Fruit fly (Drosophila melanogaster) whole organism, embryonic: ENCODE measurements around the gene RhoGAPp190.

Experiments used
- Aef1 ChIP-seq: fragments of 200-800 bp; sonication (Bioruptor generic); IDR thresholded peaks from 3 replicates; pipeline ENCODE4 v1.3.6; 2022; ENCODE audit warnings: missing biosample characterization, missing genetic modification characterization
- CG10267 ChIP-seq: fragments of 200-800 bp; sonication (Bioruptor generic); optimal IDR thresholded peaks from 2 replicates; lab custom pipeline; 2018; ENCODE audit warnings: missing biosample characterization, mild to moderate bottlenecking, missing genetic modification characterization, moderate library complexity
- CG12236 ChIP-seq: fragments of 200-800 bp; sonication (Bioruptor generic); optimal IDR thresholded peaks from 2 replicates; lab custom pipeline; 2016; ENCODE audit warnings: missing biosample characterization, missing genetic modification characterization
- CG13287 ChIP-seq: fragments of 200-800 bp; sonication (Bioruptor generic); IDR thresholded peaks from 2 replicates; pipeline ENCODE4 v1.3.6; 2022; ENCODE audit warnings: missing biosample characterization, missing genetic modification characterization; ENCODE audit not compliant: partially characterized antibody
- CG13894 ChIP-seq: fragments of 200-800 bp; sonication (Bioruptor generic); optimal IDR thresholded peaks from 3 replicates; lab custom pipeline; 2018; ENCODE audit warnings: missing biosample characterization, mild to moderate bottlenecking, missing genetic modification characterization, moderate library complexity
- CG14710 ChIP-seq: fragments of 200-800 bp; sonication (Bioruptor generic); optimal IDR thresholded peaks from 3 replicates; lab custom pipeline; 2019; ENCODE audit warnings: missing biosample characterization, mild to moderate bottlenecking, missing genetic modification characterization, moderate library complexity
- CG14860 ChIP-seq: fragments of 200-800 bp; sonication (Bioruptor generic); IDR thresholded peaks from 3 replicates; pipeline ENCODE4 v1.3.6; 2022; ENCODE audit warnings: missing biosample characterization, missing genetic modification characterization; ENCODE audit not compliant: partially characterized antibody
- CG15514 ChIP-seq: fragments of 200-800 bp; sonication (Bioruptor generic); optimal IDR thresholded peaks from 3 replicates; lab custom pipeline; 2017; ENCODE audit warnings: missing biosample characterization, missing genetic modification characterization, mild to moderate bottlenecking, moderate library complexity, missing genetic modification reagents
- CG16813 ChIP-seq: fragments of 200-800 bp; sonication (Bioruptor generic); IDR thresholded peaks from 3 replicates; pipeline ENCODE4 v1.3.6; 2022; ENCODE audit warnings: missing biosample characterization, missing genetic modification characterization; ENCODE audit not compliant: partially characterized antibody
- CG17361 ChIP-seq: fragments of 200-800 bp; sonication (Bioruptor generic); IDR thresholded peaks from 3 replicates; pipeline ENCODE4 v1.3.6; 2022; ENCODE audit warnings: missing biosample characterization, missing genetic modification characterization
- CG17829 ChIP-seq: fragments of 200-800 bp; optimal IDR thresholded peaks from 2 replicates; lab custom pipeline; 2019; ENCODE audit warnings: missing biosample characterization, mild to moderate bottlenecking, missing genetic modification characterization, moderate library complexity
- CG2120 ChIP-seq: fragments of 200-800 bp; sonication (Bioruptor generic); optimal IDR thresholded peaks from 3 replicates; lab custom pipeline; 2016; ENCODE audit warnings: missing biosample characterization, missing genetic modification characterization
- CG4854 ChIP-seq: fragments of 200-800 bp; sonication (Bioruptor generic); optimal IDR thresholded peaks from 2 replicates; lab custom pipeline; 2016; ENCODE audit warnings: missing biosample characterization, missing genetic modification characterization, inconsistent platforms
- CG6765 ChIP-seq: fragments of 200-800 bp; sonication (Bioruptor generic); optimal IDR thresholded peaks from 3 replicates; lab custom pipeline; 2017; ENCODE audit warnings: missing biosample characterization, mild to moderate bottlenecking, missing genetic modification characterization
- CG8290 ChIP-seq, 3 experiments: fragments of 200-800 bp; sonication (Bioruptor generic); optimal IDR thresholded peaks; 2 replicates each; lab custom pipeline; 2016 to 2019; ENCODE audit warnings: missing biosample characterization in 3 of 3, missing genetic modification characterization in 3 of 3, mild to moderate bottlenecking in 2 of 3, moderate library complexity in 1 of 3
- CG8924 ChIP-seq: fragments of 200-800 bp; optimal IDR thresholded peaks from 3 replicates; lab custom pipeline; 2019; ENCODE audit warnings: missing biosample characterization, mild to moderate bottlenecking, missing genetic modification characterization, moderate library complexity
- Dll ChIP-seq: fragments of 200-800 bp; sonication (Bioruptor generic); IDR thresholded peaks from 4 replicates; pipeline ENCODE4 v1.3.6; 2022; ENCODE audit warnings: missing biosample characterization, missing genetic modification characterization; ENCODE audit not compliant: partially characterized antibody
- Doc3 ChIP-seq: fragments of 200-800 bp; sonication (Bioruptor generic); IDR thresholded peaks from 3 replicates; pipeline ENCODE4 v1.3.6; 2022; ENCODE audit warnings: missing biosample characterization, missing genetic modification characterization; ENCODE audit not compliant: partially characterized antibody
- Dp ChIP-seq: fragments of 200-800 bp; sonication (Bioruptor generic); optimal IDR thresholded peaks from 2 replicates; lab custom pipeline; 2018; ENCODE audit warnings: missing biosample characterization, mild to moderate bottlenecking, missing genetic modification characterization, moderate library complexity
- Dref ChIP-seq: fragments of 200-800 bp; sonication (Bioruptor generic); IDR thresholded peaks from 2 replicates; pipeline ENCODE4 v1.3.6; 2022; ENCODE audit warnings: missing biosample characterization, missing genetic modification characterization
- Eip74EF ChIP-seq, 2 experiments: fragments of 200-800 bp in 1 of 2; fragments of >200 bp in 1 of 2; sonication (Bioruptor generic) in 1 of 2; optimal IDR thresholded peaks; 2 replicates each; lab custom pipeline; 2017 to 2019; ENCODE audit warnings: missing biosample characterization in 2 of 2, missing genetic modification characterization in 2 of 2, mild to moderate bottlenecking in 1 of 2, moderate library complexity in 1 of 2
- Med ChIP-seq: fragments of 200-800 bp; sonication (Bioruptor generic); peaks from one replicate; lab custom pipeline; 2016; ENCODE audit warnings: missing biosample characterization, missing genetic modification characterization, mild to moderate bottlenecking, inconsistent platforms, moderate library complexity
- NC2α ChIP-seq: fragments of 200-800 bp; sonication (Bioruptor generic); optimal IDR thresholded peaks from 2 replicates; lab custom pipeline; 2016; ENCODE audit warnings: missing biosample characterization, missing genetic modification characterization
- Opbp ChIP-seq: fragments of 200-800 bp; sonication (Bioruptor generic); IDR thresholded peaks from 3 replicates; pipeline ENCODE4 v1.3.6; 2022; ENCODE audit warnings: missing biosample characterization, missing genetic modification characterization; ENCODE audit not compliant: partially characterized antibody
- PHDP ChIP-seq: fragments of 200-800 bp; sonication (Bioruptor generic); optimal IDR thresholded peaks from 3 replicates; lab custom pipeline; 2018; ENCODE audit warnings: missing biosample characterization, mild to moderate bottlenecking, missing genetic modification characterization, moderate library complexity
- Rfx ChIP-seq: fragments of 200-800 bp; sonication (Bioruptor generic); IDR thresholded peaks from 2 replicates; pipeline ENCODE4 v1.3.6; 2022; ENCODE audit warnings: missing biosample characterization, missing genetic modification characterization
- Sry-δ ChIP-seq: fragments of 200-800 bp; sonication (Bioruptor generic); optimal IDR thresholded peaks from 2 replicates; lab custom pipeline; 2016; ENCODE audit warnings: missing biosample characterization, missing genetic modification characterization
- Tbp ChIP-seq: fragments of >200 bp; optimal IDR thresholded peaks from 2 replicates; lab custom pipeline; 2018; ENCODE audit warnings: missing biosample characterization, missing genetic modification characterization
- Trl ChIP-seq, 3 experiments: fragments of >200 bp in 2 of 3; fragments of 200-800 bp in 1 of 3; sonication (Bioruptor generic) in 1 of 3; optimal IDR thresholded peaks; 2 replicates in 1 of 3; 3 replicates in 2 of 3; lab custom pipeline; 2016 to 2017; ENCODE audit warnings: missing biosample characterization in 1 of 3, missing genetic modification characterization in 1 of 3
- ato ChIP-seq: fragments of 200-800 bp; sonication (Bioruptor generic); IDR thresholded peaks from 2 replicates; pipeline ENCODE4 v1.3.6; 2022; ENCODE audit warnings: missing biosample characterization, missing genetic modification characterization; ENCODE audit not compliant: partially characterized antibody
- cg ChIP-seq: fragments of 200-800 bp; sonication (Bioruptor generic); optimal IDR thresholded peaks from 3 replicates; lab custom pipeline; 2019; ENCODE audit warnings: missing biosample characterization, mild to moderate bottlenecking, missing genetic modification characterization, moderate library complexity
- chinmo ChIP-seq: fragments of 200-800 bp; sonication (Bioruptor generic); IDR thresholded peaks from 4 replicates; pipeline ENCODE4 v1.3.6; 2022; ENCODE audit warnings: missing biosample characterization, missing genetic modification characterization; ENCODE audit not compliant: partially characterized antibody
- crol ChIP-seq: fragments of 200-800 bp; sonication (Bioruptor generic); IDR thresholded peaks from 2 replicates; pipeline ENCODE4 v1.3.6; 2022; ENCODE audit warnings: missing biosample characterization, missing genetic modification characterization
- gfzf ChIP-seq: fragments of 200-800 bp; sonication (Bioruptor generic); optimal IDR thresholded peaks from 2 replicates; lab custom pipeline; 2016; ENCODE audit warnings: missing biosample characterization, mild to moderate bottlenecking, missing genetic modification characterization, moderate library complexity
- gsb-n ChIP-seq: fragments of 200-800 bp; sonication (Bioruptor generic); optimal IDR thresholded peaks from 3 replicates; lab custom pipeline; 2018; ENCODE audit warnings: missing biosample characterization, mild to moderate bottlenecking, missing genetic modification characterization
- hbn ChIP-seq: fragments of 200-800 bp; sonication (Bioruptor generic); IDR thresholded peaks from 2 replicates; pipeline ENCODE4 v1.3.6; 2022; ENCODE audit warnings: missing biosample characterization, missing genetic modification characterization; ENCODE audit not compliant: partially characterized antibody
- lbe ChIP-seq: fragments of 200-800 bp; sonication (Bioruptor generic); optimal IDR thresholded peaks from 2 replicates; lab custom pipeline; 2016; ENCODE audit warnings: missing biosample characterization, mild to moderate bottlenecking, missing genetic modification characterization
- lilli ChIP-seq: fragments of 200-800 bp; sonication (Bioruptor generic); optimal IDR thresholded peaks from 3 replicates; lab custom pipeline; 2016; ENCODE audit warnings: missing biosample characterization, missing genetic modification characterization
- mld ChIP-seq: fragments of 200-800 bp; sonication (Bioruptor generic); IDR thresholded peaks from 3 replicates; pipeline ENCODE4 v1.3.6; 2022; ENCODE audit warnings: missing biosample characterization, missing genetic modification characterization; ENCODE audit not compliant: partially characterized antibody
- nom ChIP-seq: fragments of 200-800 bp; sonication (Bioruptor generic); optimal IDR thresholded peaks from 2 replicates; lab custom pipeline; 2017; ENCODE audit warnings: missing biosample characterization, missing genetic modification characterization, mild to moderate bottlenecking, moderate library complexity, missing genetic modification reagents
- otp ChIP-seq: fragments of 200-800 bp; sonication (Bioruptor generic); IDR thresholded peaks from 3 replicates; pipeline ENCODE4, ENCODE4 v1.3.6; 2022; ENCODE audit warnings: missing biosample characterization, missing genetic modification characterization
- sd ChIP-seq: fragments of 200-800 bp; sonication (Bioruptor generic); optimal IDR thresholded peaks from 3 replicates; lab custom pipeline; 2018; ENCODE audit warnings: missing biosample characterization, mild to moderate bottlenecking, missing genetic modification characterization, moderate library complexity
- trem ChIP-seq: fragments of 200-800 bp; optimal IDR thresholded peaks from 3 replicates; lab custom pipeline; 2019; ENCODE audit warnings: missing biosample characterization, mild to moderate bottlenecking, missing genetic modification characterization, moderate library complexity
- vnd ChIP-seq: fragments of 200-800 bp; sonication (Bioruptor generic); IDR thresholded peaks from 3 replicates; pipeline ENCODE4 v1.3.6; 2022; ENCODE audit warnings: missing biosample characterization, missing genetic modification characterization; ENCODE audit not compliant: partially characterized antibody
- z ChIP-seq: fragments of 200-800 bp; sonication (Bioruptor generic); IDR thresholded peaks from 3 replicates; pipeline ENCODE4 v1.3.6; 2022; ENCODE audit warnings: missing biosample characterization, missing genetic modification characterization
- zen ChIP-seq: fragments of 200-800 bp; sonication (Bioruptor generic); optimal IDR thresholded peaks from 3 replicates; lab custom pipeline; 2018; ENCODE audit warnings: missing biosample characterization, mild to moderate bottlenecking, missing genetic modification characterization, moderate library complexity

The RhoGAPp190 gene

dm6 chrX:17651998-17652738 lies at the start of gene RhoGAPp190:
Gene RhoGAPp190, minus strand, starts transcription at chrX:17652562.
- peak; percentile 50 for TF ChIP-seq zen (tag; lab: Kevin White, UChicago)
- TF ChIP-seq CG14710 (tag; lab: Kevin White, UChicago) = peak; percentile 48
- TF ChIP-seq CG4854 = no peak
- peak; percentile 89 for TF ChIP-seq vnd
- TF ChIP-seq Opbp (GFP tag; lab: Robert Waterston, UW) = peak; percentile 92
- no peak for TF ChIP-seq otp (GFP tag; lab: Robert Waterston, UW)
- TF ChIP-seq CG15514 (GFP tag; lab: Kevin White, UChicago) = peak; percentile 79
- peak; percentile 31 for TF ChIP-seq CG13894
- peak; percentile 72 for TF ChIP-seq sd
- TF ChIP-seq trem (tag; lab: Kevin White, UChicago) = peak; percentile 88
- peak; percentile 6 for TF ChIP-seq CG2120 (GFP tag; lab: Kevin White, UChicago)
- peak; percentile 87 for TF ChIP-seq Dll (GFP tag; lab: Robert Waterston, UW)
- TF ChIP-seq crol = peak; percentile 45; the same call in 1 of the 2 replicates
- peak; percentile 99 for TF ChIP-seq Dref (GFP tag; lab: Robert Waterston, UW)
- TF ChIP-seq gfzf (GFP tag; lab: Kevin White, UChicago) = peak; percentile 48
- no peak for TF ChIP-seq NC2α
- TF ChIP-seq Rfx = 0 out of 2 replicates have a peak, but pooled peaks have one; percentile 10
- peak; percentile 24 for TF ChIP-seq lilli (GFP tag; lab: Kevin White, UChicago)
- peak; percentile 97 for TF ChIP-seq ato (GFP tag; lab: Robert Waterston, UW)
- peak; percentile 60 for TF ChIP-seq CG10267
- peak; percentile 90 to 92 for TF ChIP-seq Trl (optimal IDR thresholded peaks at IDR 0.05; lab: Kevin White, UChicago)
- no peak for TF ChIP-seq Trl (GFP tag; optimal IDR thresholded peaks at IDR 0.05; lab: Kevin White, UChicago)
- TF ChIP-seq CG8924 (tag; lab: Kevin White, UChicago) = peak; percentile 32
- peak; percentile 92 for TF ChIP-seq Dp (GFP tag; lab: Kevin White, UChicago)
- peak; percentile 93 for TF ChIP-seq mld
- peak; percentile 93 for TF ChIP-seq chinmo (GFP tag; lab: Robert Waterston, UW)
- peak; percentile 97 for TF ChIP-seq cg (GFP tag; lab: Kevin White, UChicago)
- TF ChIP-seq Doc3 (GFP tag; lab: Robert Waterston, UW) = peak; percentile 73
- peak; percentile 39 for TF ChIP-seq CG17829 (tag; lab: Kevin White, UChicago)
- TF ChIP-seq CG13287 (GFP tag; lab: Robert Waterston, UW) = peak; percentile 93
- TF ChIP-seq Eip74EF (GFP tag; optimal IDR thresholded peaks at IDR 0.05; lab: Kevin White, UChicago) = peak in 1 of 2 experiments; percentile 76
- TF ChIP-seq CG14860 (GFP tag; lab: Robert Waterston, UW) = peak; percentile 95
- no peak for TF ChIP-seq CG8290 (GFP tag; optimal IDR thresholded peaks at IDR 0.05; lab: Kevin White, UChicago)
- peak in 1 of 2 experiments; percentile 58 for TF ChIP-seq CG8290 (tag; optimal IDR thresholded peaks at IDR 0.05; lab: Kevin White, UChicago)
- peak; percentile 6 for TF ChIP-seq lbe (GFP tag; lab: Kevin White, UChicago)
- peak; percentile 6; the same call in 1 of the 3 replicates for TF ChIP-seq z (GFP tag; lab: Robert Waterston, UW)
- no peak for TF ChIP-seq CG12236 (GFP tag; lab: Kevin White, UChicago)
- peak; percentile 86 for TF ChIP-seq CG16813 (GFP tag; lab: Robert Waterston, UW)
- TF ChIP-seq hbn (GFP tag; lab: Robert Waterston, UW) = peak; percentile 81
- peak; percentile 11 for TF ChIP-seq nom (GFP tag; lab: Kevin White, UChicago)
- peak; percentile 19 for TF ChIP-seq PHDP (tag; lab: Kevin White, UChicago)
- TF ChIP-seq CG6765 (GFP tag; lab: Kevin White, UChicago) = no peak
- peak; percentile 95 for TF ChIP-seq Sry-δ (GFP tag; lab: Kevin White, UChicago)
- no peak for TF ChIP-seq Aef1 (GFP tag; lab: Robert Waterston, UW)
- no peak for TF ChIP-seq Tbp (GFP tag; lab: Kevin White, UChicago)
- TF ChIP-seq CG17361 = no peak
- TF ChIP-seq gsb-n (tag; lab: Kevin White, UChicago) = peak; percentile 17
- TF ChIP-seq Med (GFP tag; lab: Kevin White, UChicago) = peak; percentile 78
